Fruit fly (Drosophila melanogaster) whole organism, embryonic: ENCODE results near the gene Alg9.

ENCODE experiments used
- CG10147 ChIP-seq: fragments of 200-800 bp; sonication (Bioruptor generic); optimal IDR thresholded peaks from 2 replicates; lab custom pipeline; 2019; ENCODE audit warnings: missing biosample characterization, mild to moderate bottlenecking, missing genetic modification characterization, moderate library complexity
- CG12071 ChIP-seq: fragments of 200-800 bp; sonication (Bioruptor generic); optimal IDR thresholded peaks from 3 replicates; lab custom pipeline; 2018; ENCODE audit warnings: missing biosample characterization, mild to moderate bottlenecking, missing genetic modification characterization
- CG13424 ChIP-seq: fragments of 200-800 bp; sonication (Bioruptor generic); optimal IDR thresholded peaks from 2 replicates; lab custom pipeline; 2019; ENCODE audit warnings: missing biosample characterization, mild to moderate bottlenecking, missing genetic modification characterization, moderate library complexity
- CG14667 ChIP-seq: fragments of 200-800 bp; sonication (Bioruptor generic); IDR thresholded peaks from 2 replicates; pipeline ENCODE4 v1.3.6; 2022; ENCODE audit warnings: missing biosample characterization, missing genetic modification characterization
- CG14710 ChIP-seq: fragments of 200-800 bp; sonication (Bioruptor generic); optimal IDR thresholded peaks from 3 replicates; lab custom pipeline; 2019; ENCODE audit warnings: missing biosample characterization, mild to moderate bottlenecking, missing genetic modification characterization, moderate library complexity
- CG15011 ChIP-seq: fragments of 200-800 bp; sonication (Bioruptor generic); optimal IDR thresholded peaks from 3 replicates; lab custom pipeline; 2018; ENCODE audit warnings: missing biosample characterization, mild to moderate bottlenecking, missing genetic modification characterization
- CG1529 ChIP-seq: fragments of 200-800 bp; sonication (Bioruptor generic); optimal IDR thresholded peaks from 3 replicates; lab custom pipeline; 2018; ENCODE audit warnings: missing biosample characterization, missing genetic modification characterization
- CG16863 ChIP-seq: fragments of 200-800 bp; sonication (Bioruptor generic); optimal IDR thresholded peaks from 3 replicates; lab custom pipeline; 2016; ENCODE audit warnings: missing biosample characterization, missing genetic modification characterization
- CG17802 ChIP-seq: fragments of 200-800 bp; sonication (Bioruptor generic); optimal IDR thresholded peaks from 2 replicates; lab custom pipeline; 2018; ENCODE audit warnings: missing biosample characterization, mild to moderate bottlenecking, missing genetic modification characterization, moderate library complexity
- CG17829 ChIP-seq: fragments of 200-800 bp; optimal IDR thresholded peaks from 2 replicates; lab custom pipeline; 2019; ENCODE audit warnings: missing biosample characterization, mild to moderate bottlenecking, missing genetic modification characterization, moderate library complexity
- CG2202 ChIP-seq: fragments of 200-800 bp; sonication (Bioruptor generic); optimal IDR thresholded peaks from 2 replicates; lab custom pipeline; 2018; ENCODE audit warnings: missing biosample characterization, mild to moderate bottlenecking, missing genetic modification characterization
- CG2875 ChIP-seq: fragments of 200-800 bp; sonication (Bioruptor generic); optimal IDR thresholded peaks from 2 replicates; lab custom pipeline; 2017; ENCODE audit warnings: missing biosample characterization, mild to moderate bottlenecking, missing genetic modification characterization, missing genetic modification reagents
- CG32767 ChIP-seq: fragments of 200-800 bp; sonication (Bioruptor generic); IDR thresholded peaks from 2 replicates; pipeline ENCODE4 v1.3.6; 2022; ENCODE audit warnings: missing biosample characterization, missing genetic modification characterization
- CG4424 ChIP-seq: fragments of 200-800 bp; sonication (Bioruptor generic); optimal IDR thresholded peaks from 3 replicates; lab custom pipeline; 2016; ENCODE audit warnings: missing biosample characterization, missing genetic modification characterization
- CG4730 ChIP-seq: fragments of 200-800 bp; sonication (Bioruptor generic); IDR thresholded peaks from 2 replicates; pipeline ENCODE4 v1.3.6; 2022; ENCODE audit warnings: missing biosample characterization, missing genetic modification characterization
- CG6654 ChIP-seq: fragments of 200-800 bp; sonication (Bioruptor generic); optimal IDR thresholded peaks from 2 replicates; lab custom pipeline; 2017; ENCODE audit warnings: missing biosample characterization, mild to moderate bottlenecking, missing genetic modification characterization
- CG9215 ChIP-seq: fragments of 200-800 bp; sonication (Bioruptor generic); IDR thresholded peaks from 2 replicates; pipeline ENCODE4 v1.3.6; 2022; ENCODE audit warnings: missing biosample characterization, missing genetic modification characterization
- Dip3 ChIP-seq: fragments of 200-800 bp; sonication (Bioruptor generic); optimal IDR thresholded peaks from 3 replicates; lab custom pipeline; 2016; ENCODE audit warnings: missing biosample characterization, missing genetic modification characterization
- ERR ChIP-seq: fragments of 200-800 bp; sonication (Bioruptor generic); optimal IDR thresholded peaks from 2 replicates; lab custom pipeline; 2016; ENCODE audit warnings: missing biosample characterization, missing genetic modification characterization
- H15 ChIP-seq: fragments of 200-800 bp; sonication (Bioruptor generic); IDR thresholded peaks from 3 replicates; pipeline ENCODE4 v1.3.6; 2022; ENCODE audit warnings: missing biosample characterization, missing genetic modification characterization
- Hsf ChIP-seq: fragments of 200-800 bp; sonication (Bioruptor generic); optimal IDR thresholded peaks from 3 replicates; lab custom pipeline; 2016; ENCODE audit warnings: missing biosample characterization, missing genetic modification characterization
- Mad ChIP-seq: fragments of 200-800 bp; sonication (Bioruptor generic); optimal IDR thresholded peaks from 2 replicates; lab custom pipeline; 2016; ENCODE audit warnings: missing biosample characterization, missing genetic modification characterization
- Myb ChIP-seq: fragments of 200-800 bp; sonication (Bioruptor generic); optimal IDR thresholded peaks from 2 replicates; lab custom pipeline; 2016; ENCODE audit warnings: missing biosample characterization, missing genetic modification characterization
- NC2β ChIP-seq: fragments of 200-800 bp; sonication (Bioruptor generic); optimal IDR thresholded peaks from 2 replicates; lab custom pipeline; 2016; ENCODE audit warnings: missing biosample characterization, missing genetic modification characterization
- Rfx ChIP-seq: fragments of 200-800 bp; sonication (Bioruptor generic); IDR thresholded peaks from 2 replicates; pipeline ENCODE4 v1.3.6; 2022; ENCODE audit warnings: missing biosample characterization, missing genetic modification characterization
- Side ChIP-seq: fragments of 200-800 bp; sonication (Bioruptor generic); optimal IDR thresholded peaks from 2 replicates; lab custom pipeline; 2016; ENCODE audit warnings: missing biosample characterization, missing genetic modification characterization
- Tbp ChIP-seq: fragments of >200 bp; optimal IDR thresholded peaks from 2 replicates; lab custom pipeline; 2018; ENCODE audit warnings: missing biosample characterization, missing genetic modification characterization
- Usf ChIP-seq: fragments of 200-800 bp; sonication (Bioruptor generic); optimal IDR thresholded peaks from 2 replicates; lab custom pipeline; 2017; ENCODE audit warnings: missing genotype, missing biosample characterization, missing genetic modification characterization
- ase ChIP-seq: fragments of 200-800 bp; sonication (Bioruptor generic); IDR thresholded peaks from 3 replicates; pipeline ENCODE4 v1.3.6; 2022; ENCODE audit warnings: missing biosample characterization, missing genetic modification characterization
- az2 ChIP-seq: fragments of 200-800 bp; sonication (Bioruptor generic); optimal IDR thresholded peaks from 3 replicates; lab custom pipeline; 2016; ENCODE audit warnings: missing biosample characterization, missing genetic modification characterization
- bab2 ChIP-seq: fragments of 200-800 bp; sonication (Bioruptor generic); optimal IDR thresholded peaks from 2 replicates; lab custom pipeline; 2016; ENCODE audit warnings: missing biosample characterization, missing genetic modification characterization
- bbx ChIP-seq: fragments of 200-800 bp; sonication (Bioruptor generic); IDR thresholded peaks from 2 replicates; pipeline ENCODE4 v1.3.6; 2022; ENCODE audit warnings: missing biosample characterization, missing genetic modification characterization; ENCODE audit not compliant: partially characterized antibody
- br ChIP-seq: fragments of >200 bp; optimal IDR thresholded peaks from 2 replicates; lab custom pipeline; 2017
- crp ChIP-seq, 2 experiments: fragments of 200-800 bp; sonication (Bioruptor generic); optimal IDR thresholded peaks; 2 replicates in 1 of 2; 3 replicates in 1 of 2; lab custom pipeline; 2017; ENCODE audit warnings: missing biosample characterization in 2 of 2, missing genetic modification characterization in 2 of 2, mild to moderate bottlenecking in 1 of 2, moderate library complexity in 1 of 2
- dimm ChIP-seq: fragments of 200-800 bp; sonication (Bioruptor generic); IDR thresholded peaks from 2 replicates; pipeline ENCODE4 v1.3.6; 2022; ENCODE audit warnings: missing biosample characterization, missing genetic modification characterization
- gfzf ChIP-seq: fragments of 200-800 bp; sonication (Bioruptor generic); optimal IDR thresholded peaks from 2 replicates; lab custom pipeline; 2016; ENCODE audit warnings: missing biosample characterization, mild to moderate bottlenecking, missing genetic modification characterization, moderate library complexity
- grn ChIP-seq: fragments of 200-800 bp; sonication (Bioruptor generic); optimal IDR thresholded peaks from 3 replicates; lab custom pipeline; 2017; ENCODE audit warnings: missing biosample characterization, missing genetic modification characterization
- gsb-n ChIP-seq: fragments of 200-800 bp; sonication (Bioruptor generic); optimal IDR thresholded peaks from 3 replicates; lab custom pipeline; 2018; ENCODE audit warnings: missing biosample characterization, mild to moderate bottlenecking, missing genetic modification characterization
- ham ChIP-seq: fragments of 200-800 bp; sonication (Bioruptor generic); IDR thresholded peaks from 2 replicates; pipeline ENCODE4 v1.3.6; 2022; ENCODE audit warnings: missing biosample characterization, missing genetic modification characterization
- ken ChIP-seq: fragments of 200-800 bp; sonication (Bioruptor generic); IDR thresholded peaks from 3 replicates; pipeline ENCODE4 v1.3.6; 2022; ENCODE audit warnings: missing biosample characterization, missing genetic modification characterization
- lmd ChIP-seq: fragments of 200-800 bp; sonication (Bioruptor generic); IDR thresholded peaks from 2 replicates; pipeline ENCODE4 v1.3.6; 2022; ENCODE audit warnings: missing biosample characterization, missing genetic modification characterization
- pum ChIP-seq: fragments of 200-800 bp; sonication (Bioruptor generic); optimal IDR thresholded peaks from 2 replicates; lab custom pipeline; 2016; ENCODE audit warnings: missing biosample characterization, missing genetic modification characterization
- ro ChIP-seq: fragments of 200-800 bp; sonication (Bioruptor generic); IDR thresholded peaks from 2 replicates; pipeline ENCODE4 v1.3.6; 2022; ENCODE audit warnings: missing biosample characterization, missing genetic modification characterization
- salm ChIP-seq: fragments of 200-800 bp; sonication (Bioruptor generic); optimal IDR thresholded peaks from 2 replicates; lab custom pipeline; 2018; ENCODE audit warnings: missing biosample characterization, mild to moderate bottlenecking, missing genetic modification characterization
- sd ChIP-seq: fragments of 200-800 bp; sonication (Bioruptor generic); optimal IDR thresholded peaks from 3 replicates; lab custom pipeline; 2018; ENCODE audit warnings: missing biosample characterization, mild to moderate bottlenecking, missing genetic modification characterization, moderate library complexity
- sens ChIP-seq: fragments of 200-800 bp; sonication (Bioruptor generic); peaks from one replicate; lab custom pipeline; 2016; ENCODE audit warnings: missing biosample characterization, missing genetic modification characterization
- sens-2 ChIP-seq: fragments of 200-800 bp; sonication (Bioruptor generic); IDR thresholded peaks from 2 replicates; pipeline ENCODE4 v1.3.6; 2022; ENCODE audit warnings: missing biosample characterization, missing genetic modification characterization
- seq ChIP-seq: fragments of 200-800 bp; sonication (Bioruptor generic); IDR thresholded peaks from 2 replicates; pipeline ENCODE4 v1.3.6; 2022; ENCODE audit warnings: missing biosample characterization, missing genetic modification characterization
- sima ChIP-seq: fragments of 200-800 bp; sonication (Bioruptor generic); optimal IDR thresholded peaks from 2 replicates; lab custom pipeline; 2016; ENCODE audit warnings: missing biosample characterization, missing genetic modification characterization
- slou ChIP-seq: fragments of 200-800 bp; sonication (Bioruptor generic); optimal IDR thresholded peaks from 3 replicates; lab custom pipeline; 2016; ENCODE audit warnings: missing biosample characterization, missing genetic modification characterization
- sna ChIP-seq: fragments of 200-800 bp; sonication (Bioruptor generic); IDR thresholded peaks from 2 replicates; pipeline ENCODE4 v1.3.6; 2022; ENCODE audit warnings: missing biosample characterization, missing genetic modification characterization; ENCODE audit not compliant: partially characterized antibody
- trem ChIP-seq: fragments of 200-800 bp; optimal IDR thresholded peaks from 3 replicates; lab custom pipeline; 2019; ENCODE audit warnings: missing biosample characterization, mild to moderate bottlenecking, missing genetic modification characterization, moderate library complexity

Gene Alg9

DNA sequence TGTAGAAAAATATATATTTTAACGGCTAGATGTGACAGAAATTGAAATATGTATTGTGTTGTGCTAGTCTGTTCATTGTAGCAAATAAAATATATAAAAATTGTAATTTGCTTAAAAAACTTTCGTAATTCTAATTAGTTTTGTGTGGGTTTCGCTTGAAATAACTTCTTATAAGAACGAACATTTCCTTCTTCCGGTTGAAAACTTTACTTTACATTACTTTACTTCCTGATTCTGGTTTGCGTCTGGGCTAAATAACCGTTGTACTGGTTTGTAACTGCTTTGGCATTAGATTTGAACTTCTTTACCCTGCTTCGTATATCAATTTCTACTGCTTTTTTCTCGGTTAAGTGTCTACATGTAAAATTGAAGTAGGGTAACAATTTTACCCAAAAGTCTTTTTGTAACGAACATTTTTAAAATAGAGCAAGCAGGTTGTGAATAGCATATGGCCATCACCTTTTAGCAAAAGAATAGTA is 27.6 kb upstream of the Alg9 start, which contains the start of gene lobo (continued):
- TF ChIP-seq NC2β (GFP tag; lab: Kevin White, UChicago), result peak; percentile 67
- TF ChIP-seq sima (GFP tag; lab: Kevin White, UChicago), result peak; percentile 4
- no peak for TF ChIP-seq CG12071
- peak; percentile 62; the same call in 1 of the 2 replicates for TF ChIP-seq CG4730
- TF ChIP-seq CG14710 (tag; lab: Kevin White, UChicago), result peak; percentile 69
- no peak for TF ChIP-seq CG15011 (GFP tag; lab: Kevin White, UChicago)
- TF ChIP-seq Dip3 (GFP tag; lab: Kevin White, UChicago), result peak; percentile 48
- peak; percentile 47 for TF ChIP-seq CG2202 (tag; lab: Kevin White, UChicago)
- TF ChIP-seq bab2 (GFP tag; lab: Kevin White, UChicago), result peak; percentile 53
- TF ChIP-seq slou (GFP tag; lab: Kevin White, UChicago), result no peak
- TF ChIP-seq gsb-n (tag; lab: Kevin White, UChicago), result peak; percentile 28
- TF ChIP-seq CG16863 (GFP tag; lab: Kevin White, UChicago), result peak; percentile 0
- peak; percentile 60 for TF ChIP-seq trem (tag; lab: Kevin White, UChicago)
- 0 out of 2 replicates have a peak, but pooled peaks have one; percentile 36 for TF ChIP-seq bbx (GFP tag; lab: Robert Waterston, UW)
- TF ChIP-seq Mad, result peak; percentile 36
- peak; percentile 12 for TF ChIP-seq ERR (GFP tag; lab: Kevin White, UChicago)
- TF ChIP-seq CG10147 (GFP tag; lab: Kevin White, UChicago), result peak; percentile 49
- TF ChIP-seq H15 (GFP tag; lab: Robert Waterston, UW), result peak; percentile 61; the same call in 2 of the 3 replicates
- peak; percentile 93 for TF ChIP-seq sens (GFP tag; lab: Kevin White, UChicago)
- TF ChIP-seq Usf, result peak; percentile 28
- TF ChIP-seq ken, result 0 out of 3 replicates have a peak, but pooled peaks have one; percentile 10
- TF ChIP-seq grn (GFP tag; lab: Kevin White, UChicago), result peak; percentile 53
- TF ChIP-seq az2 (GFP tag; lab: Kevin White, UChicago), result peak; percentile 35
- peak; percentile 78 for TF ChIP-seq Rfx (GFP tag; lab: Robert Waterston, UW)
- TF ChIP-seq gfzf (GFP tag; lab: Kevin White, UChicago), result peak; percentile 25
- peak; percentile 72 for TF ChIP-seq Hsf (GFP tag; lab: Kevin White, UChicago)
- no peak for TF ChIP-seq Tbp (GFP tag; lab: Kevin White, UChicago)
- no peak for TF ChIP-seq sd (tag; lab: Kevin White, UChicago)
- peak; percentile 47 for TF ChIP-seq CG1529 (GFP tag; lab: Kevin White, UChicago)
- TF ChIP-seq CG17829 (tag; lab: Kevin White, UChicago), result peak; percentile 61
- TF ChIP-seq CG4424 (GFP tag; lab: Kevin White, UChicago), result peak; percentile 48
- TF ChIP-seq CG9215 (GFP tag; lab: Robert Waterston, UW), result peak; percentile 42
- TF ChIP-seq ham, result peak; percentile 62; the same call in 1 of the 2 replicates
- peak in 1 of 2 experiments; percentile 21 for TF ChIP-seq crp (GFP tag; optimal IDR thresholded peaks at IDR 0.05; lab: Kevin White, UChicago)
- peak; percentile 75 for TF ChIP-seq sens-2
- peak; percentile 46; the same call in 1 of the 3 replicates for TF ChIP-seq ase
- TF ChIP-seq dimm (GFP tag; lab: Robert Waterston, UW), result peak; percentile 53; the same call in 1 of the 2 replicates
- peak; percentile 30 for TF ChIP-seq CG2875
- no peak for TF ChIP-seq ro (GFP tag; lab: Robert Waterston, UW)
- TF ChIP-seq salm (tag; lab: Kevin White, UChicago), result no peak
- peak; percentile 8 for TF ChIP-seq CG6654
- TF ChIP-seq CG32767 (GFP tag; lab: Robert Waterston, UW), result no peak
- peak; percentile 48; the same call in 1 of the 2 replicates for TF ChIP-seq seq
- TF ChIP-seq CG17802, result peak; percentile 34
- TF ChIP-seq pum (GFP tag; lab: Kevin White, UChicago), result peak; percentile 22
- TF ChIP-seq CG14667 (GFP tag; lab: Robert Waterston, UW), result no peak
- peak; percentile 67 for TF ChIP-seq CG13424 (tag; lab: Kevin White, UChicago)
- TF ChIP-seq Myb (GFP tag; lab: Kevin White, UChicago), result peak; percentile 98
- peak; percentile 70 for TF ChIP-seq Side (GFP tag; lab: Kevin White, UChicago)
- no peak for TF ChIP-seq br
- 0 out of 2 replicates have a peak, but pooled peaks have one; percentile 6 for TF ChIP-seq lmd (GFP tag; lab: Robert Waterston, UW)
- no peak for TF ChIP-seq sna
